Fruit fly (Drosophila melanogaster) whole organism, wandering third instar larva: Measurements from ENCODE around the gene CG12713.
A peak's percentile ranks its signal among the peaks of the same experiment; 100 is the strongest.

Experiments used
- Abd-B ChIP-seq: fragments of >200 bp; optimal IDR thresholded peaks from 2 replicates; lab custom pipeline; 2017; ENCODE audit warnings: missing biosample characterization, missing genetic modification characterization
- CG9705 ChIP-seq: fragments of 200-800 bp; sonication (Bioruptor generic); optimal IDR thresholded peaks from 2 replicates; lab custom pipeline; 2018; ENCODE audit warnings: missing biosample characterization, mild to moderate bottlenecking, missing genetic modification characterization
- CrebA ChIP-seq: fragments of 200-800 bp; sonication (Bioruptor generic); optimal IDR thresholded peaks from 2 replicates; lab custom pipeline; 2016; ENCODE audit warnings: missing biosample characterization, mild to moderate bottlenecking, missing genetic modification characterization, borderline replicate concordance
- Dfd ChIP-seq: fragments of >200 bp; optimal IDR thresholded peaks from 2 replicates; lab custom pipeline; 2017; ENCODE audit warnings: missing biosample characterization, missing genetic modification characterization
- Dif ChIP-seq: fragments of 200-275, 200-300 bp; sonication (Bioruptor generic); optimal IDR thresholded peaks from 2 replicates; lab custom pipeline; 2018; ENCODE audit warnings: missing biosample characterization, missing genetic modification characterization; ENCODE audit not compliant: partially characterized antibody
- GATAd ChIP-seq: sonication (Bioruptor generic); optimal IDR thresholded peaks from 2 replicates; lab custom pipeline; 2016; ENCODE audit warnings: missing biosample characterization, missing genetic modification characterization
- HLH106 ChIP-seq: fragments of 200-800 bp; optimal IDR thresholded peaks from 3 replicates; lab custom pipeline; 2019; ENCODE audit warnings: missing biosample characterization, mild to moderate bottlenecking, missing genetic modification characterization, moderate library complexity
- Hnf4 ChIP-seq: fragments of 200-800 bp; sonication (Bioruptor generic); optimal IDR thresholded peaks from 2 replicates; lab custom pipeline; 2016; ENCODE audit warnings: missing biosample characterization, mild to moderate bottlenecking, missing genetic modification characterization
- Hr78 ChIP-seq: fragments of >200 bp; optimal IDR thresholded peaks from 2 replicates; lab custom pipeline; 2017; ENCODE audit warnings: missing biosample characterization, missing genetic modification characterization
- Jra ChIP-seq: sonication (Bioruptor generic); optimal IDR thresholded peaks from 2 replicates; lab custom pipeline; 2016; ENCODE audit warnings: missing biosample characterization, missing genetic modification characterization
- Mio ChIP-seq: sonication (Bioruptor generic); optimal IDR thresholded peaks from 2 replicates; lab custom pipeline; 2016; ENCODE audit warnings: missing biosample characterization, missing genetic modification characterization
- Myc ChIP-seq: fragments of >200 bp; optimal IDR thresholded peaks from 2 replicates; lab custom pipeline; 2017
- N ChIP-seq: fragments of >200 bp; optimal IDR thresholded peaks from 2 replicates; lab custom pipeline; 2018; ENCODE audit warnings: missing biosample characterization, missing external identifiers, missing genetic modification characterization
- OdsH ChIP-seq: fragments of 200-800 bp; sonication (Bioruptor generic); optimal IDR thresholded peaks from 2 replicates; lab custom pipeline; 2016; ENCODE audit warnings: missing biosample characterization, mild to moderate bottlenecking, missing genetic modification characterization
- Rel ChIP-seq, 2 experiments: fragments of 200-800 bp; sonication (Bioruptor generic) in 1 of 2; optimal IDR thresholded peaks; 2 replicates in 1 of 2; 3 replicates in 1 of 2; lab custom pipeline; 2016 to 2019; ENCODE audit warnings: mild to moderate bottlenecking in 2 of 2, missing biosample characterization in 2 of 2, missing genetic modification characterization in 2 of 2, moderate library complexity in 1 of 2
- Sp1 ChIP-seq: fragments of 200-800 bp; sonication (Bioruptor generic); optimal IDR thresholded peaks from 3 replicates; lab custom pipeline; 2019; ENCODE audit warnings: missing biosample characterization, mild to moderate bottlenecking, missing genetic modification characterization, moderate library complexity
- Vsx2 ChIP-seq: fragments of 200-300, 225-300 bp; sonication (Bioruptor generic); optimal IDR thresholded peaks from 2 replicates; lab custom pipeline; 2018; ENCODE audit warnings: missing biosample characterization, missing genetic modification characterization; ENCODE audit not compliant: partially characterized antibody
- br ChIP-seq: fragments of 200-800 bp; sonication (Bioruptor generic); optimal IDR thresholded peaks from 2 replicates; lab custom pipeline; 2016; ENCODE audit warnings: missing biosample characterization, missing genetic modification characterization
- brk ChIP-seq: fragments of 200-800 bp; sonication (Bioruptor generic); optimal IDR thresholded peaks from 2 replicates; lab custom pipeline; 2016; ENCODE audit warnings: missing biosample characterization, mild to moderate bottlenecking, missing genetic modification characterization
- dmrt93B ChIP-seq: fragments of 200-800 bp; sonication (Bioruptor generic); optimal IDR thresholded peaks from 2 replicates; lab custom pipeline; 2018; ENCODE audit warnings: missing biosample characterization, mild to moderate bottlenecking, missing genetic modification characterization
- ey ChIP-seq: fragments of 200-800 bp; sonication (Bioruptor generic); optimal IDR thresholded peaks from 2 replicates; lab custom pipeline; 2016; ENCODE audit warnings: missing biosample characterization, missing genetic modification characterization
- foxo ChIP-seq, 2 experiments: fragments of 200-800 bp; sonication (Bioruptor generic); optimal IDR thresholded peaks; 2 replicates in 1 of 2; 3 replicates in 1 of 2; lab custom pipeline; 2016 to 2017; ENCODE audit warnings: missing biosample characterization in 2 of 2, missing genetic modification characterization in 2 of 2
- fru ChIP-seq: fragments of 200-800 bp; sonication (Bioruptor generic); optimal IDR thresholded peaks from 3 replicates; lab custom pipeline; 2016; ENCODE audit warnings: missing biosample characterization, mild to moderate bottlenecking, missing genetic modification characterization
- h ChIP-seq: fragments of 200-800 bp; sonication (Bioruptor generic); optimal IDR thresholded peaks from 3 replicates; lab custom pipeline; 2016; ENCODE audit warnings: missing biosample characterization, mild to moderate bottlenecking, missing genetic modification characterization
- jim ChIP-seq: fragments of 175-275, 200-325 bp; sonication (Bioruptor generic); optimal IDR thresholded peaks from 2 replicates; lab custom pipeline; 2016; ENCODE audit warnings: missing biosample characterization, mild to moderate bottlenecking, missing genetic modification characterization
- lola ChIP-seq: fragments of >200 bp; optimal IDR thresholded peaks from 2 replicates; lab custom pipeline; 2017; ENCODE audit warnings: missing biosample characterization, missing genetic modification characterization
- pan ChIP-seq: fragments of >200 bp; optimal IDR thresholded peaks from 2 replicates; lab custom pipeline; 2017
- psq ChIP-seq: fragments of 200-800 bp; sonication (Bioruptor generic); optimal IDR thresholded peaks from 3 replicates; lab custom pipeline; 2017; ENCODE audit warnings: missing biosample characterization, mild to moderate bottlenecking, missing genetic modification characterization, moderate library complexity
- rgr ChIP-seq: fragments of 200-800 bp; sonication (Bioruptor generic); optimal IDR thresholded peaks from 3 replicates; lab custom pipeline; 2016; ENCODE audit warnings: missing biosample characterization, mild to moderate bottlenecking, missing genetic modification characterization
- sage ChIP-seq: fragments of 200-800 bp; sonication (Bioruptor generic); optimal IDR thresholded peaks from 2 replicates; lab custom pipeline; 2016; ENCODE audit warnings: missing biosample characterization, mild to moderate bottlenecking, missing genetic modification characterization
- sv ChIP-seq: fragments of 200-800 bp; sonication (Bioruptor generic); optimal IDR thresholded peaks from 3 replicates; lab custom pipeline; 2016; ENCODE audit warnings: missing biosample characterization, missing genetic modification characterization
- tai ChIP-seq: sonication (Bioruptor generic); optimal IDR thresholded peaks from 2 replicates; lab custom pipeline; 2016; ENCODE audit warnings: missing biosample characterization, missing genetic modification characterization
- usp ChIP-seq: fragments of >200 bp; optimal IDR thresholded peaks from 2 replicates; lab custom pipeline; 2017; ENCODE audit warnings: missing biosample characterization, missing genetic modification characterization
- woc ChIP-seq: sonication (Bioruptor generic); optimal IDR thresholded peaks from 2 replicates; lab custom pipeline; 2016; ENCODE audit warnings: missing biosample characterization, mild to moderate bottlenecking, missing genetic modification characterization

Gene CG12713

DNA sequence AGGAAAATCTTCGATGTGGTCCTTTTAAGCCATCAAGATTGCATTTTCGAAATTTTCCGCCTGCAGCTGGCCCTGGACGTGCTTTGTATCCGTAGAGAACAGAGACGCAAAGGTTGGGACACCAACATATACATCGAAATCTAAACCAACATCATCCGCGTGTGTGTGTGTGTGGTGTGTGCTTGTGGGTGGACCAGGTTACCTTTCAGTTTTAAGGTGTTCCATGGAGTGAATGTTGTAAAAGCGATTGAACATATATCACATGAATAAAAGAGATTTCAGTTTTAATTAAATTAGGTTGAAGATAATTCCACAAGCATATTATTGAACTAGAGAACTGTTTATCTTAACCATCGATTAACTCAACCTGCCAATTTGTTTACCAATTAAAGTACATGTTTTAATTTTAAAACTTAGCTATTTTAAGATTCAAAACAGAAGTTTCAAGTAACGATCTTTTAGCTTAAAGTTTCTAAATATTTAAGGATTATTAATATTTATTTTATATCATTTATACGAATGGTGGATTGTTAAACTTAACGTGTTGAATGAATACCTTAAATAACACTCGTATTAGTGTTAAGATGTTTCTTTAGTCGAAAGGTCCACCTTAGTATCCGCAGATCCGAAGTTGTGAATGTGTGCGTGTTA lies 5.2 kb upstream of the CG12713 start:
- TF ChIP-seq CG9705, result peak; percentile 72
- no peak for TF ChIP-seq Jra (GFP tag; lab: Kevin White, UChicago)
- TF ChIP-seq tai, result peak; percentile 15
- TF ChIP-seq woc, result peak; percentile 38
- TF ChIP-seq br, result peak; percentile 63
- peak in 1 of 2 experiments; percentile 90 for TF ChIP-seq foxo (GFP tag; optimal IDR thresholded peaks at IDR 0.05; lab: Kevin White, UChicago)
- no peak for TF ChIP-seq Mio
- TF ChIP-seq usp (GFP tag; lab: Kevin White, UChicago), result no peak
- TF ChIP-seq Hnf4 (GFP tag; lab: Kevin White, UChicago), result peak; percentile 61
- peak; percentile 76 for TF ChIP-seq ey (GFP tag; lab: Kevin White, UChicago)
- peak; percentile 78 for TF ChIP-seq psq
- peak; percentile 90 for TF ChIP-seq HLH106 (tag; lab: Kevin White, UChicago)
- peak; percentile 81 for TF ChIP-seq h (GFP tag; lab: Kevin White, UChicago)
- TF ChIP-seq brk (GFP tag; lab: Kevin White, UChicago), result peak; percentile 57
- TF ChIP-seq sage (GFP tag; lab: Kevin White, UChicago), result peak; percentile 29
- TF ChIP-seq fru (GFP tag; lab: Kevin White, UChicago), result peak; percentile 85
- TF ChIP-seq sv (GFP tag; lab: Kevin White, UChicago), result peak; percentile 40
- TF ChIP-seq lola (GFP tag; lab: Kevin White, UChicago), result peak; percentile 12
- TF ChIP-seq Sp1 (GFP tag; lab: Kevin White, UChicago), result peak; percentile 94
- TF ChIP-seq dmrt93B (GFP tag; lab: Kevin White, UChicago), result peak; percentile 82
- no peak for TF ChIP-seq pan (lab: Kevin White, UChicago)
- TF ChIP-seq rgr (GFP tag; lab: Kevin White, UChicago), result peak; percentile 87
- TF ChIP-seq Rel (GFP tag; optimal IDR thresholded peaks at IDR 0.05; lab: Kevin White, UChicago), result no peak
- TF ChIP-seq Rel (tag; optimal IDR thresholded peaks at IDR 0.05; lab: Kevin White, UChicago), result peak; percentile 58
- no peak for TF ChIP-seq Hr78
- TF ChIP-seq OdsH (GFP tag; lab: Kevin White, UChicago), result peak; percentile 88
- TF ChIP-seq N (GFP tag; lab: Kevin White, UChicago), result no peak
- TF ChIP-seq, all 38 proteins: peak for 20

DNA sequence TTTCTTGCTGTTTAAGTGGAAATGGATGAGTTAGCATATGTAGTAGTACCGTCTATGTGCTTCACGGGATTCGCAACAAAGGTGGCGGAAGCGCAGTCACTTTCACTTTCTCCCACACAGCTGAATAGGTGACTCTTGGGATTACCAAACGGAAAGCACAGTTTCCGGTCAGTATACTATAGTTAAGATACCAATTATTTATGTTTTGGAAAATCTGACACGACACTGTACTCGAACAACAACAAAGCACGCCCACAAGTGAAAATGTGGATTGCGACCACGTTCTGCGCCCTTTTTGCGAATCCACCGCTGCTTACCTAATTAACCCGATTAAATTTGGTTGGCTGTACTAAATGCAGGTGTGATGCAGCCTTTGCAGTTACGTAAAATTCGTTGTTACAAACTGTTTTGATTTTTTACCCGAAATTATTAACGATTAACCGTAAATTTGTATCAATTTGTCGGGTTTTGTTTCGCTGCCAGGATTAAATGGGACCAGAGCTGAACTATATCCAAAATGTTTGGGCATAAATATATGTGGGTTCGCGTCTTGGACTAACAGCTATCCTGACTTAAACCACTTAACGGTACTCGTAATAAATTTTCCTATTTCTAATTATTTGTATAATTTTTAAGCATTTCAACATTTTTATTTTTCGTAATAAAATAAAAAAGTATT lies 2.8 kb downstream of the CG12713 start, which contains the start of gene CG18081:
CG18081 (minus strand) TSS at position 512 of the 679 bp plus-strand sequence.
- TF ChIP-seq dmrt93B (GFP tag; lab: Kevin White, UChicago) (no peak), CG9705 (no peak), pan (lab: Kevin White, UChicago) (no peak)

- TF ChIP-seq Myc (lab: Kevin White, UChicago), result no peak
- no peak for TF ChIP-seq br
- no peak for TF ChIP-seq foxo (GFP tag; optimal IDR thresholded peaks at IDR 0.05; lab: Kevin White, UChicago)
- no peak for TF ChIP-seq psq
- no peak for TF ChIP-seq jim (GFP tag; lab: Kevin White, UChicago)
- no peak for TF ChIP-seq sage (GFP tag; lab: Kevin White, UChicago)
- no peak for TF ChIP-seq Dif
- no peak for TF ChIP-seq Sp1 (GFP tag; lab: Kevin White, UChicago)
- TF ChIP-seq CG9705, result no peak
- no peak for TF ChIP-seq GATAd (GFP tag; lab: Kevin White, UChicago)
- no peak for TF ChIP-seq Dfd (GFP tag; lab: Kevin White, UChicago)
- TF ChIP-seq Rel (GFP tag; optimal IDR thresholded peaks at IDR 0.05; lab: Kevin White, UChicago), result no peak
- TF ChIP-seq Rel (tag; optimal IDR thresholded peaks at IDR 0.05; lab: Kevin White, UChicago), result no peak
- TF ChIP-seq h (GFP tag; lab: Kevin White, UChicago), result no peak
- no peak for TF ChIP-seq OdsH (GFP tag; lab: Kevin White, UChicago)
- TF ChIP-seq, all 38 proteins: peak for 0
Measured at dm6 chr3L:15837209-15837608, 4.9 kb downstream of the CG12713 start, which contains the start of gene CG15715. Gene CG15715 (minus strand): TSS chr3L:15837482.

DNA sequence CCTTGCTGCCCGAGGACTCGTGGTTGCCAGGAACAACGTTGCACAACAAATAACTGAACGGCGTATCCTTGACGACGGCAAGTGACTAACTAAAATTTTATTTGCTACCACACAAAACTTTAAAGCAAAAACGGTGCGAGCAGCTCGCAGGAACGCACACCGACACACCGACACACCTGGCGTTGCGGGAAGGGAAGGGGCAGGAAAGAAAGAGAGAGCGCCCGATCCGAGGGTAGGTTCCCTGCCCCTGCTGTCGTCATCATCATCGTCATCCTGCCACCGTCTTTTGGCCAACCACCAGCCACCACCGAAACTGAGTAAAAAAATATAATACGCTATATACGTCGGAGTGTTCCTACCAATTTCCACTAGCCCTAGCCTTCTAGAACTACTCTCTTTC lies 11.7 kb downstream of the CG12713 start, which contains the start of gene meru:
meru (minus strand) TSS at position 101 of the 400 bp plus-strand sequence.
- TF ChIP-seq lola (GFP tag; lab: Kevin White, UChicago), result no peak
- TF ChIP-seq Vsx2, result no peak
- no peak for TF ChIP-seq Dif
- TF ChIP-seq Hr78, result no peak
- TF ChIP-seq woc, result no peak
- no peak for TF ChIP-seq fru (GFP tag; lab: Kevin White, UChicago)
- no peak for TF ChIP-seq OdsH (GFP tag; lab: Kevin White, UChicago)
- TF ChIP-seq foxo (GFP tag; optimal IDR thresholded peaks at IDR 0.05; lab: Kevin White, UChicago), result no peak
- TF ChIP-seq CrebA (GFP tag; lab: Kevin White, UChicago), result no peak
- TF ChIP-seq jim (GFP tag; lab: Kevin White, UChicago), result no peak
- TF ChIP-seq GATAd (GFP tag; lab: Kevin White, UChicago), result no peak
- TF ChIP-seq Abd-B, result no peak
- no peak for TF ChIP-seq ey (GFP tag; lab: Kevin White, UChicago)
- TF ChIP-seq N (GFP tag; lab: Kevin White, UChicago), result no peak
- TF ChIP-seq sv (GFP tag; lab: Kevin White, UChicago), result no peak
- no peak for TF ChIP-seq Sp1 (GFP tag; lab: Kevin White, UChicago)
- no peak for TF ChIP-seq Hnf4 (GFP tag; lab: Kevin White, UChicago)
- no peak for TF ChIP-seq dmrt93B (GFP tag; lab: Kevin White, UChicago)
- TF ChIP-seq br, result no peak
- TF ChIP-seq, all 38 proteins: peak for 0
